Worm (Caenorhabditis elegans) whole organism, young adult: ENCODE measurements around the gene vps-37.

Experiments used
- F37B4.10 ChIP-seq: fragments of 200-800 bp; sonication (Bioruptor generic); IDR thresholded peaks from 2 replicates; pipeline ENCODE4 v1.3.6; 2022; ENCODE audit warnings: missing genetic modification characterization, missing compliant biosample characterization
- F52B5.7 ChIP-seq: sonication (generic microtip); optimal IDR thresholded peaks from 2 replicates; lab custom pipeline; 2016; ENCODE audit warnings: mild to moderate bottlenecking, missing genetic modification characterization, missing compliant biosample characterization
- ccch-3 ChIP-seq: fragments of 200-800 bp; sonication (Bioruptor generic); optimal IDR thresholded peaks from 2 replicates; lab custom pipeline; 2018; ENCODE audit warnings: mild to moderate bottlenecking, missing genetic modification characterization, missing compliant biosample characterization
- dox-1 ChIP-seq: fragments of 200-800 bp; sonication (Bioruptor generic); IDR thresholded peaks from 2 replicates; pipeline ENCODE4 v1.3.6; 2022; ENCODE audit warnings: missing genetic modification reagents, missing genetic modification characterization, missing compliant biosample characterization
- dpff-1 ChIP-seq: sonication (generic microtip); optimal IDR thresholded peaks from 2 replicates; lab custom pipeline; 2017; ENCODE audit warnings: mild to moderate bottlenecking, missing genetic modification characterization, missing compliant biosample characterization
- ets-4 ChIP-seq: fragments of 200-800 bp; sonication (Bioruptor generic); optimal IDR thresholded peaks from 2 replicates; lab custom pipeline; 2018; ENCODE audit warnings: mild to moderate bottlenecking, missing genetic modification characterization, missing compliant biosample characterization
- hsf-1 ChIP-seq: fragments of 200-800 bp; sonication (Bioruptor generic); IDR thresholded peaks from 2 replicates; pipeline ENCODE4 v1.3.6; 2022; ENCODE audit warnings: missing genetic modification reagents, missing genetic modification characterization, missing compliant biosample characterization
- madf-10 ChIP-seq: sonication (generic microtip); optimal IDR thresholded peaks from 2 replicates; lab custom pipeline; 2016; ENCODE audit warnings: mild to moderate bottlenecking, missing genetic modification characterization, missing compliant biosample characterization
- pha-4 ChIP-seq: fragments of 150-350 bp; sonication (generic microtip); optimal IDR thresholded peaks from 2 replicates; lab custom pipeline; 2014; ENCODE audit warnings: missing biosample characterization, missing genetic modification reagents, missing genetic modification characterization
- snpc-1.3 ChIP-seq: sonication (generic microtip); optimal IDR thresholded peaks from 2 replicates; lab custom pipeline; 2017; ENCODE audit warnings: missing genetic modification characterization, mild to moderate bottlenecking, missing compliant biosample characterization, antibody characterized with exemption, moderate library complexity, missing genotype, missing genetic modification reagents; ENCODE audit not compliant: insufficient read depth
- ztf-18 ChIP-seq: sonication (generic microtip); optimal IDR thresholded peaks from 2 replicates; lab custom pipeline; 2016; ENCODE audit warnings: missing genotype, mild to moderate bottlenecking, missing genetic modification characterization, missing compliant biosample characterization
- ztf-28 ChIP-seq: fragments of 200-800 bp; sonication (Bioruptor generic); IDR thresholded peaks from 2 replicates; pipeline ENCODE4 v1.3.6; 2022; ENCODE audit warnings: missing genetic modification reagents, missing genetic modification characterization, missing compliant biosample characterization

- TF ChIP-seq madf-10 = no peak
- TF ChIP-seq pha-4 (tag; lab: Kevin White, UChicago) = no peak
- no peak for TF ChIP-seq ztf-28 (GFP tag; lab: Robert Waterston, UW)
- TF ChIP-seq ets-4 (GFP tag; lab: Kevin White, UChicago) = no peak
- TF ChIP-seq hsf-1 (GFP tag; lab: Robert Waterston, UW) = no peak
- TF ChIP-seq snpc-1.3 (tag; lab: Kevin White, UChicago) = no peak
- no peak for TF ChIP-seq F37B4.10 (GFP tag; lab: Robert Waterston, UW)
- no peak for TF ChIP-seq ztf-18 (tag; lab: Kevin White, UChicago)
- no peak for TF ChIP-seq dox-1 (GFP tag; lab: Robert Waterston, UW)
- TF ChIP-seq dpff-1 (tag; lab: Kevin White, UChicago) = no peak
- TF ChIP-seq F52B5.7 (tag; lab: Kevin White, UChicago) = no peak
- no peak for TF ChIP-seq ccch-3 (GFP tag; lab: Kevin White, UChicago)
Observed at ce11 chrV:5593406-5593805, 906 bp downstream of the vps-37 start, which contains the start of gene mrpl-48.
